Fruit fly (Drosophila melanogaster): ENCODE data around the gene CG15594.

Gene CG15594

DNA sequence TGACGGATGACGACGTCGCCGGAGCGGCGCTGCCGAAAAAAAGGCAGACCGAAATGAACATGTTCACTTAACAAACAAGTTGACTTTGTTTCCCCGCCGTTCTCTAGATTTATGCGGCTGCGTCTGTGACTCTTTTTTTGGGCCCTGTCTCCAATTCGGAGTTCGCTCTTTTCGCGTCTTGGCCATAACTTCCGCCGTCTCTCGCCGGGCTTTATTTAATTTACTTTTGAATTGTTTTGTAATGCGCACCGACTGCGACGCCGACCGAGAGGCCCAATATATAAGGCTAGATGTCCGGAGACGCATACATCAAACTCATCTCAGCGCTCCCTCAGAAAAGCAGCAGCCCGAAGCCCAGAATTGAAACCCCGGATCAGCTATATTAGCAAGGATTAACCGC is 11.3 kb downstream of the CG15594 start, which contains the start of gene Osi14:
Osi14 (plus strand) TSS at position 301 of the 400 bp plus-strand sequence.
- TF ChIP-seq gl (tag; optimal IDR thresholded peaks at IDR 0.05) (no peak), CG34367 (tag; optimal IDR thresholded peaks at IDR 0.05) (no peak), CG13204 (GFP tag; optimal IDR thresholded peaks at IDR 0.05) (no peak), rn (GFP tag; IDR thresholded peaks at IDR 0.05) (no peak), CG12605 (GFP tag; IDR thresholded peaks at IDR 0.05) (no peak), CG9948 (tag; optimal IDR thresholded peaks at IDR 0.05) (no peak), fd96Ca (GFP tag; IDR thresholded peaks at IDR 0.05) (no peak), CG14655 (GFP tag; optimal IDR thresholded peaks at IDR 0.05) (no peak), CG8159 (tag; optimal IDR thresholded peaks at IDR 0.05) (no peak), CG10348 (GFP tag; IDR thresholded peaks at IDR 0.05) (no peak), CG32121 (GFP tag; IDR thresholded peaks at IDR 0.05) (no peak), EcR (GFP tag; optimal IDR thresholded peaks at IDR 0.05) (no peak), Ets98B (GFP tag; IDR thresholded peaks at IDR 0.05) (no peak), D1 (tag; optimal IDR thresholded peaks at IDR 0.05) (no peak), Pif1B (GFP tag; optimal IDR thresholded peaks at IDR 0.05) (no peak), CG15710 (tag; optimal IDR thresholded peaks at IDR 0.05) (no peak), Pif1A (GFP tag; optimal IDR thresholded peaks at IDR 0.05) (no peak), CG17806 (tag; optimal IDR thresholded peaks at IDR 0.05) (no peak), Snoo (tag; optimal IDR thresholded peaks at IDR 0.05) (no peak)

DNA sequence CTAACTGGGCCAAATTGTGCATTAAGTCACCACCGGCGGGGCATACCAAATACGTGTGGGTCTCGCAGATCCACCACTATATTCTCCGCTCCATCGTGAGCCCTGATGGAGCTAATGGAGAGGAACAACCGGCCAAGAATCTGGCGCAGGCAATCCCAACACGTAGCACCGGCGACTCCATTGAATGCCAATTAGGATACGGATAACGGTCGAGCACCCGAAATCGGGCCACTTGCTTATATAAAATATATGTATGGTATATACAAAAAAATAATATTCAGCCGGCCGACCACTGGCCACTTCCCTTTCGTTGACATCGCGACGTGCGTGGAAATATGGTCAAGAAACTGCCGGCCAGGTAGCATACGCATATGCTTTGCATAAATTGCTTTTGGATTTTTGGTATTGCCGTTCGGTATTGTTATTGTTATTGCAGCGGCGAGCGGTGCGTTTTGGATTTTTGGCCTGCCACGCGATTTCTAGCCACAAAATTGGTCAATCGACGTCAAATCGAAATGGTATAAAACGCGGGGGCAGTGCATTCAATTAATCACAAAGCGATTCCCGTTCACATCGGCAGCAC is 13.8 kb downstream of the CG15594 start, which contains the start of gene Osi15:
Osi15 (plus strand) TSS at position 548 of the 583 bp plus-strand sequence.
- TF ChIP-seq CG17806 (tag; optimal IDR thresholded peaks at IDR 0.05) (no peak), D1 (tag; optimal IDR thresholded peaks at IDR 0.05) (no peak), Snoo (tag; optimal IDR thresholded peaks at IDR 0.05) (no peak), CG8301 (tag; optimal IDR thresholded peaks at IDR 0.05) (no peak), CG14655 (GFP tag; optimal IDR thresholded peaks at IDR 0.05) (no peak), Pif1A (GFP tag; optimal IDR thresholded peaks at IDR 0.05) (no peak), CG9948 (tag; optimal IDR thresholded peaks at IDR 0.05) (no peak), CG13204 (GFP tag; optimal IDR thresholded peaks at IDR 0.05) (no peak), Pif1B (GFP tag; optimal IDR thresholded peaks at IDR 0.05) (no peak), fd96Ca (GFP tag; IDR thresholded peaks at IDR 0.05) (no peak), CG4496 (GFP tag; IDR thresholded peaks at IDR 0.05) (no peak), CG10348 (GFP tag; IDR thresholded peaks at IDR 0.05) (no peak)

DNA sequence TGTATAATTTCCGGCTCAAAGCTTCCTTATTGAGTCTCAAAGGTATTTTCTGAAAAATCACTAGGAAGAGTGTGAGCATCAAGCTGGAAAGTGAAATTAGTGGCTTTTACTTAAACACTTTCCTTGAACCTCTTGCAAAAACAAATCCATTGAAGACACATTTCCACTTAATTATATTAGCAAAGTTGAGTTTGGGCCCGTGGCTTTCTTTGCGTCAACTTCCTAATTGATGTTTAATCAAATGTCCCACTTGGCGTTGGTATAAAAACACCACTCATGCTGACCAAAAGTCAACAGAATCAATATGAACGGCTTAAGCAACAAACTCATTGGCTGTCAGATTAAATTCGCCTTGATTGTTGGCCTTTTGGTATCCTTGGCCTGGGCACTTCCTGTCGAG is 16.2 kb downstream of the CG15594 start, which contains the start of gene CG46396:
CG46396 (plus strand) TSS at position 301 of the 400 bp plus-strand sequence.
- TF ChIP-seq gl (tag; optimal IDR thresholded peaks at IDR 0.05) (no peak), CG34367 (tag; optimal IDR thresholded peaks at IDR 0.05) (no peak), Pif1B (GFP tag; optimal IDR thresholded peaks at IDR 0.05) (no peak), CG15710 (tag; optimal IDR thresholded peaks at IDR 0.05) (no peak)

DNA sequence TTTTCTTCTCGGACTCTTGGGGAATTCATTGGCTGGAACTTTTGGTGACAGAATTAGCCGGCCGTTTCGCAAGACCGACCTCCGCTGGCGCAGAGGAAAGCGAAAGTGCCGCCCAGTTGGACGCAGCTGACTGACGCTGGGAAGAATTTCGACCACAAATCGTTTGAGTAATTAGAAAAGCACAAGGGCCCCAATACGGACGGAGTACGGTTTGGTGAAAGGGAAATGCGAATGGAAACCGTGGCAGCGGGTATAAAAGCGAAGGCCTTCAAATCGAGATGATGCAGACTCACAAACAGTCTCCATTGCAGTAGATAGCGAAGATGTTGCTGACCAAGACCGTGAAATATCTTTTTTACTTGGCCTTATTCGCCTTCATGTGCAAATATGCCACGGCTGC is 17.4 kb downstream of the CG15594 start, which contains the start of gene Osi16:
Osi16 (plus strand) TSS at position 301 of the 400 bp plus-strand sequence.
- TF ChIP-seq CG17806 (tag; optimal IDR thresholded peaks at IDR 0.05), result no peak
- no peak for TF ChIP-seq CG4496 (GFP tag; IDR thresholded peaks at IDR 0.05)
- TF ChIP-seq EcR (GFP tag; optimal IDR thresholded peaks at IDR 0.05), result no peak
- TF ChIP-seq fd96Ca (GFP tag; IDR thresholded peaks at IDR 0.05), result no peak
- no peak for TF ChIP-seq Pif1A (GFP tag; optimal IDR thresholded peaks at IDR 0.05)
- TF ChIP-seq CG15710 (tag; optimal IDR thresholded peaks at IDR 0.05), result no peak
- no peak for TF ChIP-seq CG9948 (tag; optimal IDR thresholded peaks at IDR 0.05)
- TF ChIP-seq CG12605 (GFP tag; IDR thresholded peaks at IDR 0.05), result no peak
- no peak for TF ChIP-seq Snoo (tag; optimal IDR thresholded peaks at IDR 0.05)

DNA sequence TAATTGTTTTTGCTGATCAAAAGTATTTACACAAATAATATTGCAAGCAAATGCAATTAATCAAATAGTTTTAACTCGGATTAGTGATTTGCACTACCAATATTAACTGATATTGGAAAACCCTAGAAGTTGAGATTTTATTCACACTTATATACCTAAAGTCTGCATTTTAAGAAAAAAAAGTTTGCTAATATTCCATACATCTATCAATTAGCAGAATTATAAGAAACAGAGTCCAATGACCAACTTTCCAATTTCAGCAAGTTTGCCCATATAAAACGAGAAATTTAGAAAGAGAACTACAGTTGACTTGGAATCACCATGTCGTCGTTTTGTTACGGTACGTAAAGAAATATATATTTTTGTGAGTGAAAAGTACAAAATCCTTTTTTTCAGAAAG is 19.1 kb downstream of the CG15594 start, which contains the start of gene CG46026:
CG46026 (plus strand) TSS at position 301 of the 400 bp plus-strand sequence.
- no peak for TF ChIP-seq EcR (GFP tag; optimal IDR thresholded peaks at IDR 0.05)
- no peak for TF ChIP-seq CG13204 (GFP tag; optimal IDR thresholded peaks at IDR 0.05)
- TF ChIP-seq gl (tag; optimal IDR thresholded peaks at IDR 0.05), result no peak
- no peak for TF ChIP-seq CG15710 (tag; optimal IDR thresholded peaks at IDR 0.05)
- TF ChIP-seq CG12605 (GFP tag; IDR thresholded peaks at IDR 0.05), result no peak

DNA sequence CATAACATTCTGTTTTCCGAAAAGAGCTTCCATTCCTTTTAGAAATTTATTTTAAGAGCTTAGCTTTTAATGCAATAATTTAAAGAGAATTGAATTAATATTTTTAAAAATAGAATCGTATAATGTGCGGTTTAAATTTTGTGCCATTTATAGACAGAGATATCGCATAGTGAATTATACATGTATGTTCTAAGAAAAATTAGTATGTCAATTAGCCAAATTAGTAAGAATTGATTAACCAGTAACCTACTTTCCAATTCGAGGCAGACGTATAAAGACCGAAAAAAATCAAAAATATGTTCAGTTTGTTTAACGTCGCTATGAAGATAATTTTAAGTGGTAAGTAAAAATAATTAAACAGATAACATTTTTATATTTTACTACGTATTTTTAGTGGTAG is 22.1 kb downstream of the CG15594 start, which contains the start of gene CG31560:
CG31560 (plus strand) TSS at position 301 of the 400 bp plus-strand sequence.
- TF ChIP-seq CG12605 (GFP tag; IDR thresholded peaks at IDR 0.05) (no peak), CG4496 (GFP tag; IDR thresholded peaks at IDR 0.05) (no peak), gl (tag; optimal IDR thresholded peaks at IDR 0.05) (no peak), Pif1B (GFP tag; optimal IDR thresholded peaks at IDR 0.05) (no peak), D1 (tag; optimal IDR thresholded peaks at IDR 0.05) (no peak), rn (GFP tag; IDR thresholded peaks at IDR 0.05) (no peak), CG32121 (GFP tag; IDR thresholded peaks at IDR 0.05) (no peak), fd96Ca (GFP tag; IDR thresholded peaks at IDR 0.05) (no peak), CG13204 (GFP tag; optimal IDR thresholded peaks at IDR 0.05) (no peak)

Measured in whole organism, pupa.